Worm (Caenorhabditis elegans) whole organism, midembryonic: Measurements from ENCODE around the gene C17C3.11.

Experiments
- cog-1 ChIP-seq: sonication (generic microtip); optimal IDR thresholded peaks from 2 replicates; lab custom pipeline; 2016; ENCODE audit warnings: missing genetic modification characterization, missing compliant biosample characterization
- flt-1 ChIP-seq: fragments of 200-800 bp; sonication (Bioruptor generic); IDR thresholded peaks from 2 replicates; pipeline ENCODE4 v1.3.6; 2022; ENCODE audit warnings: missing genetic modification characterization, missing compliant biosample characterization
- klf-2 ChIP-seq: fragments of 200-800 bp; sonication (Bioruptor generic); conservative IDR thresholded peaks from 2 replicates; pipeline ENCODE4 v1.3.6; 2022; ENCODE audit warnings: missing genetic modification reagents, missing genetic modification characterization, missing compliant biosample characterization
- med-1 ChIP-seq: sonication (generic microtip); optimal IDR thresholded peaks from 2 replicates; lab custom pipeline; 2017; ENCODE audit warnings: missing genetic modification characterization, mild to moderate bottlenecking, missing compliant biosample characterization, antibody characterized with exemption, missing genetic modification reagents; ENCODE audit not compliant: insufficient read depth
- ref-1 ChIP-seq: fragments of 200-800 bp; sonication (Bioruptor generic); conservative IDR thresholded peaks from 2 replicates; pipeline ENCODE4 v1.3.6; 2022; ENCODE audit warnings: missing genetic modification reagents, missing genetic modification characterization, missing compliant biosample characterization
- tab-1 ChIP-seq: fragments of 200-800 bp; sonication (Bioruptor generic); IDR thresholded peaks from 2 replicates; pipeline ENCODE4 v1.3.6; 2022; ENCODE audit warnings: missing genetic modification characterization, missing compliant biosample characterization
- ztf-23 ChIP-seq: fragments of 200-800 bp; sonication (Bioruptor generic); IDR thresholded peaks from 2 replicates; pipeline ENCODE4 v1.3.6; 2022; ENCODE audit warnings: missing genetic modification reagents, missing genetic modification characterization, missing compliant biosample characterization
- ztf-29 ChIP-seq: fragments of 200-800 bp; sonication (Bioruptor generic); IDR thresholded peaks from 2 replicates; pipeline ENCODE4 v1.3.6; 2022; ENCODE audit warnings: missing genetic modification reagents, missing genetic modification characterization, missing compliant biosample characterization

DNA sequence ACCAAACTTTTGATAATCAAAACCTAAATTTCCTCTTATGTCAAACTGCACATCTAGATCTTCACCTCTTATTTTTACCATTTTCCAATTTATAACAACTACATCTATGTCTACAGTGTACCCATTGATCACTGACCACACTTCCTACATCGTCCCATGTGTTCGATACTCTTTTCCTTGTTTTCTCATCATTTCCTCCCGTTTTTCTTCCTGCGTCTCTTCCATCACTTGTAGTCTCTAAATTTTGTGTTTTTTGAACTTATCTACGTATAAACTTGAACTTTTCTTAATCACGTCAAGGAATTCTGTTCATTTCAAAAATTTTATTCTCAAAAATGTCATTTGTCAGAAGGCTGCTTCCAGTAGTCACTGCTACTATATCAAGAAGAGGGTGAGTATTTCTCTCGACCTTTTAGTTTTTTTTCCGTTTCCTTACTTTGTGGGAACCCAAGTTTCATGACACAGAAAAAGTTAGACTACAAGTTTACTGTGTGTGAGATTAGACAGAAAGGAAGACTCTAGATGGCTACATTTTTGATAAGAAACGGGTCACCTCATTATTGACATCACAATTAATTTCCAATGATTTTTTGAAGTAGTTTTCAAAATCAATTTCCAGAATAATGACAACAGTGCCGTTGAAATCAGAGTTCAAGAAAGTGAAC is 34.6 kb downstream of the C17C3.11 start:
- TF ChIP-seq ztf-23 (GFP tag; lab: Robert Waterston, UW) (no peak), flt-1 (GFP tag; lab: Robert Waterston, UW) (no peak), ztf-29 (GFP tag; lab: Robert Waterston, UW) (no peak), cog-1 (tag; lab: Kevin White, UChicago) (no peak), klf-2 (GFP tag; lab: Robert Waterston, UW) (no peak), tab-1 (GFP tag; lab: Robert Waterston, UW) (no peak), ref-1 (GFP tag; lab: Robert Waterston, UW) (no peak), med-1 (GFP tag; lab: Kevin White, UChicago) (no peak)
